Worm (Caenorhabditis elegans) whole organism, L2 larva: ENCODE results near the gene Y50E8A.12.

Experiments
- F13H6.1 ChIP-seq: sonication (generic microtip); optimal IDR thresholded peaks from 2 replicates; lab custom pipeline; 2016; ENCODE audit warnings: missing genetic modification characterization, missing compliant biosample characterization
- ama-1 ChIP-seq: fragments of 150-350 bp; optimal IDR thresholded peaks from 2 replicates; lab custom pipeline; 2018; ENCODE audit warnings: inconsistent platforms
- ceh-82 ChIP-seq: fragments of 150-350 bp; optimal IDR thresholded peaks from 2 replicates; lab custom pipeline; 2014; ENCODE audit warnings: missing biosample characterization, missing genetic modification characterization
- elt-3 ChIP-seq: sonication (generic microtip); optimal IDR thresholded peaks from 2 replicates; lab custom pipeline; 2017; ENCODE audit warnings: missing biosample characterization, missing genetic modification characterization
- mab-5 ChIP-seq: fragments of 150-350 bp; optimal IDR thresholded peaks from 2 replicates; lab custom pipeline; 2014; ENCODE audit warnings: missing biosample characterization, missing genetic modification characterization
- nhr-11 ChIP-seq: fragments of 150-350 bp; optimal IDR thresholded peaks from 2 replicates; lab custom pipeline; 2014; ENCODE audit warnings: missing biosample characterization, missing genetic modification characterization
- skn-1 ChIP-seq: sonication (generic microtip); optimal IDR thresholded peaks from 2 replicates; lab custom pipeline; 2017; ENCODE audit warnings: missing biosample characterization, missing genetic modification characterization
- snpc-4 ChIP-seq: fragments of 150-350 bp; optimal IDR thresholded peaks from 2 replicates; lab custom pipeline; 2014; ENCODE audit warnings: missing biosample characterization, missing genetic modification characterization
- unc-62 ChIP-seq: fragments of 150-350 bp; optimal IDR thresholded peaks from 2 replicates; lab custom pipeline; 2014; ENCODE audit warnings: missing biosample characterization, missing genetic modification reagents, missing genetic modification characterization
- ztf-11 ChIP-seq: sonication (generic microtip); optimal IDR thresholded peaks from 2 replicates; lab custom pipeline; 2017; ENCODE audit warnings: missing biosample characterization, missing genetic modification characterization
- ztf-4 ChIP-seq: fragments of 150-350 bp; optimal IDR thresholded peaks from 2 replicates; lab custom pipeline; 2014; ENCODE audit warnings: missing biosample characterization, missing genetic modification characterization

DNA sequence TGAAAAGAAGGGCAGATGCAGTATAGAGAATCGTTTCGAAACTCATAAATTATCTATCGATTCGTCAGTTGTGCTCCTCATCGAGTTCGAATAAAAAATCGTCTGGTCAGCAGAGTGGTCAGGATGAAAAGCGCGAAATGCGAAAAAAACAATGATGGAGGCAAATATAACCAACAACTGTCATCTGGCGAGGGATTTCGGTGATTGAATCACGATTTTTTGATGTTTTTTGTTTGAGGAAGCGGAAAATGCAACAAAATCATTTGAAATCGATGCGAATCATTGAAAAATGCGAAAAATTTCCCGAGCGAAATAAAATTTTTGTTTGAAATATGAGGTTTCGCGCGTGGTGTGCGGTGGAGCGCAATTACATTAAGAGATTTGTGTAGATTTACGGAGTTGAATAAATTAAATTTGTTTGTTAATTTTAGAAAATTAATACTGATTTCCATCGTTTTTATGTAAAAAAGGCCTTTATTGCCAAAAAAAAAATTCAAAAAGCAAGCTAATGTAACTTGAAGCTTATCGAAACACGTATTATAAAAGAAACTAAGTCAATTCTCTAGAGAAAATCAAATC, 49.7 kb downstream of the Y50E8A.12 start, which contains the start of gene unc-61:
- TF ChIP-seq unc-62 (no peak), ztf-11 (tag; lab: Kevin White, UChicago) (no peak), nhr-11 (tag; lab: Kevin White, UChicago) (no peak), snpc-4 (tag; lab: Kevin White, UChicago) (no peak), skn-1 (no peak), ama-1 (lab: Kevin White, UChicago) (no peak), mab-5 (no peak), elt-3 (tag; lab: Kevin White, UChicago) (no peak), ceh-82 (tag; lab: Kevin White, UChicago) (no peak), F13H6.1 (tag; lab: Kevin White, UChicago) (no peak), ztf-4 (no peak)
